Worm (Caenorhabditis elegans) whole organism, midembryonic: ENCODE measurements around the gene F55B12.10.

Experiments
- T22C8.4 ChIP-seq: fragments of 200-800 bp; sonication (Bioruptor generic); IDR thresholded peaks from 2 replicates; pipeline ENCODE4 v1.3.6; 2022; ENCODE audit warnings: missing genetic modification characterization, missing compliant biosample characterization
- cog-1 ChIP-seq: sonication (generic microtip); optimal IDR thresholded peaks from 2 replicates; lab custom pipeline; 2016; ENCODE audit warnings: missing genetic modification characterization, missing compliant biosample characterization
- flt-1 ChIP-seq: fragments of 200-800 bp; sonication (Bioruptor generic); IDR thresholded peaks from 2 replicates; pipeline ENCODE4 v1.3.6; 2022; ENCODE audit warnings: missing genetic modification characterization, missing compliant biosample characterization
- klf-2 ChIP-seq: fragments of 200-800 bp; sonication (Bioruptor generic); conservative IDR thresholded peaks from 2 replicates; pipeline ENCODE4 v1.3.6; 2022; ENCODE audit warnings: missing genetic modification reagents, missing genetic modification characterization, missing compliant biosample characterization
- med-1 ChIP-seq: sonication (generic microtip); optimal IDR thresholded peaks from 2 replicates; lab custom pipeline; 2017; ENCODE audit warnings: missing genetic modification characterization, mild to moderate bottlenecking, missing compliant biosample characterization, antibody characterized with exemption, missing genetic modification reagents; ENCODE audit not compliant: insufficient read depth
- ref-1 ChIP-seq: fragments of 200-800 bp; sonication (Bioruptor generic); conservative IDR thresholded peaks from 2 replicates; pipeline ENCODE4 v1.3.6; 2022; ENCODE audit warnings: missing genetic modification reagents, missing genetic modification characterization, missing compliant biosample characterization
- tab-1 ChIP-seq: fragments of 200-800 bp; sonication (Bioruptor generic); IDR thresholded peaks from 2 replicates; pipeline ENCODE4 v1.3.6; 2022; ENCODE audit warnings: missing genetic modification characterization, missing compliant biosample characterization
- ztf-23 ChIP-seq: fragments of 200-800 bp; sonication (Bioruptor generic); IDR thresholded peaks from 2 replicates; pipeline ENCODE4 v1.3.6; 2022; ENCODE audit warnings: missing genetic modification reagents, missing genetic modification characterization, missing compliant biosample characterization
- ztf-29 ChIP-seq: fragments of 200-800 bp; sonication (Bioruptor generic); IDR thresholded peaks from 2 replicates; pipeline ENCODE4 v1.3.6; 2022; ENCODE audit warnings: missing genetic modification reagents, missing genetic modification characterization, missing compliant biosample characterization

Gene F55B12.10

ce11 chrV:13880607-13881006 is 41.1 kb downstream of the F55B12.10 start, which contains the start of gene T22G5.3:
TSS of gene T22G5.3 (plus strand) at chrV:13880907.
- TF ChIP-seq med-1 (GFP tag; lab: Kevin White, UChicago) (no peak), T22C8.4 (GFP tag; lab: Robert Waterston, UW) (no peak), ref-1 (GFP tag; lab: Robert Waterston, UW) (no peak), tab-1 (GFP tag; lab: Robert Waterston, UW) (no peak), klf-2 (GFP tag; lab: Robert Waterston, UW) (no peak), cog-1 (tag; lab: Kevin White, UChicago) (no peak), ztf-23 (GFP tag; lab: Robert Waterston, UW) (no peak), flt-1 (no peak), ztf-29 (GFP tag; lab: Robert Waterston, UW) (no peak)

ce11 chrV:13887358-13887757 is 47.8 kb downstream of the F55B12.10 start, which contains the start of gene srsx-19:
TSS of gene srsx-19 (plus strand) at chrV:13887658.
- TF ChIP-seq klf-2 (GFP tag; lab: Robert Waterston, UW): no peak
- TF ChIP-seq ztf-29 (GFP tag; lab: Robert Waterston, UW): no peak
- TF ChIP-seq flt-1: no peak
- TF ChIP-seq tab-1 (GFP tag; lab: Robert Waterston, UW): no peak
- no peak for TF ChIP-seq ztf-23 (GFP tag; lab: Robert Waterston, UW)
- TF ChIP-seq T22C8.4 (GFP tag; lab: Robert Waterston, UW): no peak
- TF ChIP-seq cog-1 (tag; lab: Kevin White, UChicago): no peak
- TF ChIP-seq ref-1 (GFP tag; lab: Robert Waterston, UW): no peak
- no peak for TF ChIP-seq med-1 (GFP tag; lab: Kevin White, UChicago)

- TF ChIP-seq med-1 (GFP tag; lab: Kevin White, UChicago): no peak
- TF ChIP-seq ztf-29 (GFP tag; lab: Robert Waterston, UW): no peak
- TF ChIP-seq ref-1 (GFP tag; lab: Robert Waterston, UW): no peak
- no peak for TF ChIP-seq tab-1 (GFP tag; lab: Robert Waterston, UW)
- no peak for TF ChIP-seq cog-1 (tag; lab: Kevin White, UChicago)
- no peak for TF ChIP-seq klf-2 (GFP tag; lab: Robert Waterston, UW)
- no peak for TF ChIP-seq flt-1
- no peak for TF ChIP-seq ztf-23 (GFP tag; lab: Robert Waterston, UW)
Measured at ce11 chrV:13889516-13889915, 50.0 kb downstream of the F55B12.10 start, which contains the start of gene spp-12. TSS of gene spp-12 (plus strand) at chrV:13889816.
